Worm (Caenorhabditis elegans) whole organism, L1 larva: ENCODE results near the gene dlst-1.

Source experiments
- C04F5.9 ChIP-seq: sonication (generic microtip); optimal IDR thresholded peaks from 2 replicates; lab custom pipeline; 2016; ENCODE audit warnings: missing genetic modification characterization, missing compliant biosample characterization
- C16A3.4 ChIP-seq: fragments of 150-350 bp; optimal IDR thresholded peaks from 2 replicates; lab custom pipeline; 2014; ENCODE audit warnings: missing biosample characterization, missing genetic modification characterization
- C34B4.2 ChIP-seq: sonication (generic microtip); optimal IDR thresholded peaks from 2 replicates; lab custom pipeline; 2017; ENCODE audit warnings: mild to moderate bottlenecking, missing genetic modification characterization, missing compliant biosample characterization
- aly-2 ChIP-seq: fragments of 150-350 bp; optimal IDR thresholded peaks from 2 replicates; lab custom pipeline; 2014; ENCODE audit warnings: missing biosample characterization, missing genetic modification characterization
- ama-1 ChIP-seq: fragments of 150-350 bp; optimal IDR thresholded peaks from 2 replicates; lab custom pipeline; 2014
- blmp-1 ChIP-seq: fragments of 150-350 bp; optimal IDR thresholded peaks from 2 replicates; lab custom pipeline; 2014; ENCODE audit warnings: missing biosample characterization, missing genetic modification characterization
- ceh-8 ChIP-seq: fragments of 200-800 bp; sonication (Bioruptor generic); optimal IDR thresholded peaks from 2 replicates; lab custom pipeline; 2018; ENCODE audit warnings: mild to moderate bottlenecking, missing genetic modification characterization, moderate library complexity, missing compliant biosample characterization
- ceh-82 ChIP-seq, 3 experiments: fragments of 150-350 bp in 1 of 3; sonication (generic microtip) in 2 of 3; optimal IDR thresholded peaks; 2 replicates each; lab custom pipeline; 2014 to 2017; ENCODE audit warnings: missing biosample characterization in 3 of 3, missing genetic modification characterization in 3 of 3
- ceh-90 ChIP-seq: sonication (generic microtip); optimal IDR thresholded peaks from 2 replicates; lab custom pipeline; 2016; ENCODE audit warnings: missing genetic modification characterization, missing compliant biosample characterization
- dpl-1 ChIP-seq, 3 experiments: fragments of 150-350 bp in 2 of 3; sonication (generic microtip) in 1 of 3; optimal IDR thresholded peaks; 2 replicates each; lab custom pipeline; 2014 to 2017; ENCODE audit warnings: missing biosample characterization in 3 of 3, missing genetic modification characterization in 3 of 3, missing genetic modification reagents in 3 of 3
- dsc-1 ChIP-seq: sonication (generic microtip); optimal IDR thresholded peaks from 2 replicates; lab custom pipeline; 2016; ENCODE audit warnings: mild to moderate bottlenecking, missing genetic modification characterization, missing compliant biosample characterization
- efl-1 ChIP-seq, 4 experiments: fragments of 150-350 bp; optimal IDR thresholded peaks in 3 of 4; peaks in 1 of 4; 1 replicate in 1 of 4; 2 replicates in 3 of 4; lab custom pipeline; 2014; ENCODE audit warnings: missing biosample characterization in 2 of 4, missing genetic modification characterization in 2 of 4, missing genetic modification reagents in 2 of 4
- efl-3 ChIP-seq: fragments of 200-800 bp; sonication (Bioruptor generic); optimal IDR thresholded peaks from 2 replicates; lab custom pipeline; 2018; ENCODE audit warnings: mild to moderate bottlenecking, missing genetic modification characterization, missing compliant biosample characterization
- egl-13 ChIP-seq: sonication (generic microtip); optimal IDR thresholded peaks from 2 replicates; lab custom pipeline; 2016; ENCODE audit warnings: missing genotype, missing genetic modification reagents, missing genetic modification characterization, missing compliant biosample characterization
- egl-27 ChIP-seq, 2 experiments: fragments of 150-350 bp in 1 of 2; sonication (generic microtip); optimal IDR thresholded peaks; 3 replicates each; lab custom pipeline; 2017 to 2018; ENCODE audit warnings: missing biosample characterization in 2 of 2, missing genetic modification characterization in 2 of 2, missing genetic modification reagents in 2 of 2
- elt-3 ChIP-seq, 6 experiments: fragments of 150-350 bp in 1 of 6; sonication (generic microtip); optimal IDR thresholded peaks; 2 replicates each; lab custom pipeline; 2017 to 2018; ENCODE audit warnings: missing biosample characterization in 6 of 6, missing genetic modification characterization in 6 of 6, inconsistent platforms in 1 of 6
- ets-5 ChIP-seq: fragments of 200-800 bp; sonication (Bioruptor generic); IDR thresholded peaks from 2 replicates; pipeline ENCODE4 v1.3.6; 2022; ENCODE audit warnings: missing genetic modification characterization, missing compliant biosample characterization
- fkh-10 ChIP-seq: sonication (generic microtip); optimal IDR thresholded peaks from 2 replicates; lab custom pipeline; 2017; ENCODE audit warnings: missing biosample characterization, missing genetic modification reagents, missing genetic modification characterization
- grh-1 ChIP-seq: fragments of 200-800 bp; sonication (Bioruptor generic); IDR thresholded peaks from 2 replicates; pipeline ENCODE4 v1.3.6; 2022; ENCODE audit warnings: missing genetic modification reagents, missing genetic modification characterization, missing compliant biosample characterization
- hlh-17 ChIP-seq: fragments of 200-800 bp; sonication (Bioruptor generic); optimal IDR thresholded peaks from 2 replicates; lab custom pipeline; 2018; ENCODE audit warnings: missing genetic modification characterization, mild to moderate bottlenecking, missing compliant biosample characterization, moderate library complexity, borderline replicate concordance
- hlh-4 ChIP-seq: sonication (generic microtip); optimal IDR thresholded peaks from 2 replicates; lab custom pipeline; 2016; ENCODE audit warnings: mild to moderate bottlenecking, missing genetic modification characterization, missing compliant biosample characterization
- irx-1 ChIP-seq: sonication (generic microtip); optimal IDR thresholded peaks from 2 replicates; lab custom pipeline; 2016; ENCODE audit warnings: missing genetic modification characterization, missing compliant biosample characterization
- isw-1 ChIP-seq: fragments of 200-800 bp; sonication (Bioruptor generic); IDR thresholded peaks from 2 replicates; pipeline ENCODE4 v1.3.6; 2022; ENCODE audit warnings: missing genetic modification characterization, missing compliant biosample characterization
- jun-1 ChIP-seq: fragments of 150-350 bp; optimal IDR thresholded peaks from 2 replicates; lab custom pipeline; 2014; ENCODE audit warnings: missing biosample characterization, missing genetic modification reagents, missing genetic modification characterization
- lin-13 ChIP-seq: fragments of 150-350 bp; optimal IDR thresholded peaks from 2 replicates; lab custom pipeline; 2014; ENCODE audit warnings: missing biosample characterization, missing genetic modification reagents, missing genetic modification characterization
- lin-14 ChIP-seq: fragments of 200-800 bp; sonication (Bioruptor generic); optimal IDR thresholded peaks from 2 replicates; lab custom pipeline; 2018; ENCODE audit warnings: mild to moderate bottlenecking, missing genetic modification characterization, moderate library complexity, missing compliant biosample characterization
- lin-15B ChIP-seq: fragments of 150-350 bp; sonication (generic microtip); optimal IDR thresholded peaks from 3 replicates; lab custom pipeline; 2014; ENCODE audit warnings: missing biosample characterization, missing genetic modification characterization
- lin-35 ChIP-seq, 2 experiments: fragments of 150-350 bp; optimal IDR thresholded peaks; 2 replicates each; lab custom pipeline; 2014; ENCODE audit warnings: missing biosample characterization in 2 of 2, missing genetic modification characterization in 2 of 2, missing genetic modification reagents in 2 of 2
- lsy-2 ChIP-seq, 2 experiments: fragments of 150-350 bp; optimal IDR thresholded peaks; 2 replicates each; lab custom pipeline; 2014; ENCODE audit warnings: missing biosample characterization in 2 of 2, missing genetic modification characterization in 2 of 2
- mdl-1 ChIP-seq, 2 experiments: fragments of 150-350 bp; optimal IDR thresholded peaks; 2 replicates each; lab custom pipeline; 2014 to 2017; ENCODE audit warnings: missing biosample characterization in 2 of 2, missing genetic modification characterization in 2 of 2, inconsistent platforms in 1 of 2
- nhr-12 ChIP-seq: sonication (generic microtip); optimal IDR thresholded peaks from 2 replicates; lab custom pipeline; 2017; ENCODE audit warnings: missing biosample characterization, missing genetic modification characterization
- nhr-19 ChIP-seq: fragments of 200-800 bp; sonication (Bioruptor generic); conservative IDR thresholded peaks from 2 replicates; pipeline ENCODE4 v1.3.6; 2022; ENCODE audit warnings: missing genetic modification characterization, missing compliant biosample characterization
- nhr-20 ChIP-seq: sonication (generic microtip); optimal IDR thresholded peaks from 2 replicates; lab custom pipeline; 2016; ENCODE audit warnings: mild to moderate bottlenecking, missing genetic modification characterization, missing compliant biosample characterization
- nhr-47 ChIP-seq: sonication (generic microtip); optimal IDR thresholded peaks from 2 replicates; lab custom pipeline; 2016; ENCODE audit warnings: mild to moderate bottlenecking, missing genetic modification characterization, moderate library complexity, missing compliant biosample characterization
- nhr-71 ChIP-seq: sonication (generic microtip); optimal IDR thresholded peaks from 2 replicates; lab custom pipeline; 2016; ENCODE audit warnings: mild to moderate bottlenecking, missing genetic modification characterization, moderate library complexity, missing compliant biosample characterization
- nhr-85 ChIP-seq: sonication (generic microtip); peaks from one replicate; lab custom pipeline; 2016; ENCODE audit warnings: missing genetic modification characterization, inconsistent platforms, missing compliant biosample characterization
- nhr-90 ChIP-seq: sonication (generic microtip); optimal IDR thresholded peaks from 2 replicates; lab custom pipeline; 2016; ENCODE audit warnings: mild to moderate bottlenecking, missing genetic modification characterization, missing compliant biosample characterization; ENCODE audit not compliant: poor library complexity
- pag-3 ChIP-seq: sonication (generic microtip); optimal IDR thresholded peaks from 2 replicates; lab custom pipeline; 2017; ENCODE audit warnings: missing genetic modification characterization, mild to moderate bottlenecking, missing compliant biosample characterization, antibody characterized with exemption, borderline replicate concordance; ENCODE audit not compliant: insufficient read depth
- pqm-1 ChIP-seq: sonication (generic microtip); optimal IDR thresholded peaks from 3 replicates; lab custom pipeline; 2017; ENCODE audit warnings: missing biosample characterization, missing genetic modification characterization
- rnt-1 ChIP-seq: sonication (generic microtip); optimal IDR thresholded peaks from 2 replicates; lab custom pipeline; 2016; ENCODE audit warnings: mild to moderate bottlenecking, missing genetic modification characterization, moderate library complexity, missing compliant biosample characterization
- skn-1 ChIP-seq: fragments of 150-350 bp; optimal IDR thresholded peaks from 2 replicates; lab custom pipeline; 2014; ENCODE audit warnings: missing biosample characterization, missing genetic modification characterization
- snpc-4 ChIP-seq: fragments of 150-350 bp; optimal IDR thresholded peaks from 2 replicates; lab custom pipeline; 2014; ENCODE audit warnings: missing biosample characterization, missing genetic modification characterization
- snu-23 ChIP-seq: sonication (generic microtip); optimal IDR thresholded peaks from 2 replicates; lab custom pipeline; 2016; ENCODE audit warnings: missing genetic modification characterization, missing compliant biosample characterization
- sox-4 ChIP-seq: sonication (generic microtip); optimal IDR thresholded peaks from 2 replicates; lab custom pipeline; 2016; ENCODE audit warnings: missing genetic modification characterization, missing compliant biosample characterization
- sup-37 ChIP-seq: fragments of 200-800 bp; sonication (Bioruptor generic); optimal IDR thresholded peaks from 2 replicates; lab custom pipeline; 2018; ENCODE audit warnings: mild to moderate bottlenecking, missing genetic modification characterization, missing compliant biosample characterization
- swsn-7 ChIP-seq: sonication (generic microtip); optimal IDR thresholded peaks from 2 replicates; lab custom pipeline; 2016; ENCODE audit warnings: missing genetic modification characterization, missing compliant biosample characterization
- tbx-2 ChIP-seq: sonication (generic microtip); optimal IDR thresholded peaks from 2 replicates; lab custom pipeline; 2016; ENCODE audit warnings: missing genetic modification characterization, missing compliant biosample characterization
- unc-86 ChIP-seq: sonication (generic microtip); optimal IDR thresholded peaks from 2 replicates; lab custom pipeline; 2016; ENCODE audit warnings: missing genetic modification characterization, missing compliant biosample characterization
- xbp-1 ChIP-seq: sonication (generic microtip); optimal IDR thresholded peaks from 2 replicates; lab custom pipeline; 2016; ENCODE audit warnings: missing genetic modification characterization, missing compliant biosample characterization
- zag-1 ChIP-seq: fragments of 150-350 bp; optimal IDR thresholded peaks from 2 replicates; lab custom pipeline; 2014; ENCODE audit warnings: missing biosample characterization, missing genetic modification characterization
- ztf-11 ChIP-seq, 2 experiments: sonication (generic microtip); optimal IDR thresholded peaks; 2 replicates each; lab custom pipeline; 2016 to 2017; ENCODE audit warnings: missing genetic modification characterization in 2 of 2, missing biosample characterization in 1 of 2, missing compliant biosample characterization in 1 of 2

Gene dlst-1

DNA sequence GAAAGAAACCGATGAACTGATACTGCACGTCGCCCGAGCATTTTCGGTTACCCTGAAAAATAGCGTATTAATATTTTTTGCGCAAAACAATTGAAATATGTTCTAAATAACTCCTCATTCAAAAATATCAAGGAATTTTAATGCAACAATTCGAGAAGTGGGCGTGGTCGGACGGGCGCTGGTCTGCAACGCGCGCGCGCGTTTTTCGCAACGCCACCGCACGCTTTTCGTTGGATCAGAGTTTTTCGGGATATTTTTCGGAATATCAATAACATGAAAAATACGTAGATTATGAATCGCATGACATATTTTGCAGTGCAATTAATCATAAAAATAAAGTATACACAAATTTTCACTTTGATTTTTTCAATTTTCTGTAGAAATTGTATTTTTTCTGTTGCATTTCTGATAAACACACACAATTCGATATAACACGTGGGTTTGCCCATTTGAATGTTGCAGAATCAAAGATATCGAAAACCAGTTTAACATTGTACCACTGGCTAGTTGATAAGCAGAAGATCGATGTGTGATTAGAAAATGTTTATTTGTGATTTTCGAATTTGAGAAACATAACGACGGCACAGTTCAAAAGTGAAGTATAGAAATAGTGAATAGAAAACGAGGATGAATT is at the start of gene dlst-1:
Gene dlst-1 (minus strand): TSS at position 52 of the 634 bp plus-strand sequence.
- peak in 1 of 2 experiments; percentile 12 for TF ChIP-seq ztf-11 (tag; optimal IDR thresholded peaks at IDR 0.05; lab: Kevin White, UChicago)
- TF ChIP-seq aly-2 (tag; lab: Kevin White, UChicago) = peak; percentile 22
- TF ChIP-seq efl-3 (GFP tag; lab: Kevin White, UChicago) = no peak
- TF ChIP-seq dpl-1 (GFP tag; optimal IDR thresholded peaks at IDR 0.05; lab: Kevin White, UChicago) = peak in 2 of 3 experiments; percentile 42 to 43
- peak; percentile 66 for TF ChIP-seq nhr-71 (tag; lab: Kevin White, UChicago)
- no peak for TF ChIP-seq pag-3
- no peak for TF ChIP-seq mdl-1 (tag; optimal IDR thresholded peaks at IDR 0.05; lab: Kevin White, UChicago)
- TF ChIP-seq hlh-4 = no peak
- TF ChIP-seq egl-27 (tag; optimal IDR thresholded peaks at IDR 0.05; lab: Kevin White, UChicago) = no peak
- peak; percentile 62 for TF ChIP-seq nhr-20 (tag; lab: Kevin White, UChicago)
- peak; percentile 65 for TF ChIP-seq snu-23 (GFP tag; lab: Kevin White, UChicago)
- TF ChIP-seq lin-14 = peak; percentile 54
- TF ChIP-seq lsy-2 (tag; optimal IDR thresholded peaks at IDR 0.05; lab: Kevin White, UChicago) = peak; percentile 41 to 46
- peak; percentile 65 for TF ChIP-seq swsn-7 (tag; lab: Kevin White, UChicago)
- TF ChIP-seq irx-1 (tag; lab: Kevin White, UChicago) = peak; percentile 48
- peak; percentile 50 for TF ChIP-seq skn-1 (tag; lab: Kevin White, UChicago)
- peak; percentile 68 for TF ChIP-seq nhr-47
- no peak for TF ChIP-seq ets-5 (GFP tag; lab: Robert Waterston, UW)
- TF ChIP-seq blmp-1 (tag; lab: Kevin White, UChicago) = peak; percentile 0
- TF ChIP-seq jun-1 (tag; lab: Kevin White, UChicago) = peak; percentile 1
- TF ChIP-seq unc-86 = peak; percentile 36
- TF ChIP-seq lin-15B (tag; lab: Kevin White, UChicago) = no peak
- TF ChIP-seq grh-1 (GFP tag; lab: Robert Waterston, UW) = peak; percentile 44
- TF ChIP-seq C16A3.4 = peak; percentile 47
- no peak for TF ChIP-seq fkh-10 (GFP tag; lab: Kevin White, UChicago)
- TF ChIP-seq nhr-19 = peak; percentile 45
- TF ChIP-seq ceh-90 (tag; lab: Kevin White, UChicago) = no peak
- TF ChIP-seq isw-1 (GFP tag; lab: Robert Waterston, UW) = 0 out of 2 replicates have a peak, but pooled peaks have one; percentile 2
- peak; percentile 80 for TF ChIP-seq nhr-85 (tag; lab: Kevin White, UChicago)
- TF ChIP-seq C04F5.9 (tag; lab: Kevin White, UChicago) = no peak
- TF ChIP-seq lin-13 (GFP tag; lab: Kevin White, UChicago) = no peak
- TF ChIP-seq snpc-4 = peak; percentile 2
- TF ChIP-seq egl-13 (tag; lab: Kevin White, UChicago) = no peak
- no peak for TF ChIP-seq zag-1 (tag; lab: Kevin White, UChicago)
- TF ChIP-seq nhr-90 (tag; lab: Kevin White, UChicago) = peak; percentile 35
- no peak for TF ChIP-seq hlh-17 (GFP tag; lab: Kevin White, UChicago)
- peak; percentile 27 for TF ChIP-seq ama-1 (lab: Kevin White, UChicago)
- TF ChIP-seq efl-1 (optimal IDR thresholded peaks at IDR 0.05; lab: Kevin White, UChicago) = peak; percentile 35 to 53
- TF ChIP-seq efl-1 (GFP tag; optimal IDR thresholded peaks at IDR 0.05 in 1 of 2; lab: Kevin White, UChicago) = peak; percentile 35 to 94
- TF ChIP-seq xbp-1 (tag; lab: Kevin White, UChicago) = peak; percentile 72
- TF ChIP-seq tbx-2 (tag; lab: Kevin White, UChicago) = peak; percentile 66
- TF ChIP-seq rnt-1 (tag; lab: Kevin White, UChicago) = peak; percentile 69
- peak in 1 of 6 experiments; percentile 32 for TF ChIP-seq elt-3 (tag; optimal IDR thresholded peaks at IDR 0.05; lab: Kevin White, UChicago)
- TF ChIP-seq pqm-1 (tag; lab: Kevin White, UChicago) = no peak
- TF ChIP-seq dsc-1 = peak; percentile 38
- no peak for TF ChIP-seq ceh-8 (GFP tag; lab: Kevin White, UChicago)
- TF ChIP-seq lin-35 (GFP tag; optimal IDR thresholded peaks at IDR 0.05; lab: Kevin White, UChicago) = peak in 1 of 2 experiments; percentile 17
- TF ChIP-seq nhr-12 (tag; lab: Kevin White, UChicago) = no peak
- peak; percentile 30 to 48 (median 40) for TF ChIP-seq ceh-82 (tag; optimal IDR thresholded peaks at IDR 0.05; lab: Kevin White, UChicago)
- TF ChIP-seq C34B4.2 (tag; lab: Kevin White, UChicago) = no peak
- no peak for TF ChIP-seq sup-37 (GFP tag; lab: Kevin White, UChicago)
- peak; percentile 20 for TF ChIP-seq sox-4 (tag; lab: Kevin White, UChicago)
